Worm (Caenorhabditis elegans): Measurements from ENCODE around the gene C25E10.11.

C25E10.11 gene

ce11 chrV:9097213-9097612 lies 38.7 kb upstream of the C25E10.11 start:
- no peak for TF ChIP-seq xnd-1 (tag; optimal IDR thresholded peaks at IDR 0.05)
- TF ChIP-seq ccch-3 (GFP tag; optimal IDR thresholded peaks at IDR 0.05) = no peak
- TF ChIP-seq ZK185.1 (tag; optimal IDR thresholded peaks at IDR 0.05; ENCODE audit: poor library complexity, severe bottlenecking) = no peak
- peak; percentile 38; the same call in 1 of the 2 replicates for TF ChIP-seq Y53G8AR.9 (GFP tag; conservative IDR thresholded peaks at IDR 0.05)
- no peak for TF ChIP-seq dpff-1 (tag; optimal IDR thresholded peaks at IDR 0.05)
- peak; percentile 63 for TF ChIP-seq pha-4 (tag; optimal IDR thresholded peaks at IDR 0.05)
- TF ChIP-seq ets-4 (GFP tag; optimal IDR thresholded peaks at IDR 0.05) = no peak
- 0 out of 2 replicates have a peak, but pooled peaks have one; percentile 35 for TF ChIP-seq Y79H2A.3 (GFP tag; conservative IDR thresholded peaks at IDR 0.05)
- peak; percentile 14 for TF ChIP-seq tlf-1 (GFP tag; optimal IDR thresholded peaks at IDR 0.05)
- no peak for TF ChIP-seq hmg-20 (GFP tag; IDR thresholded peaks at IDR 0.05)
- TF ChIP-seq athp-1 (tag; optimal IDR thresholded peaks at IDR 0.05) = no peak
- TF ChIP-seq F49E8.2 (tag; optimal IDR thresholded peaks at IDR 0.05; ENCODE audit: insufficient read depth) = no peak
- no peak for TF ChIP-seq nhr-27 (tag; optimal IDR thresholded peaks at IDR 0.05)
- no peak for TF ChIP-seq chd-7 (tag; optimal IDR thresholded peaks at IDR 0.05)
- TF ChIP-seq nfyb-1 (GFP tag; IDR thresholded peaks at IDR 0.05) = peak; percentile 28; the same call in 1 of the 2 replicates
- no peak for TF ChIP-seq bed-1 (GFP tag; IDR thresholded peaks at IDR 0.05)
- TF ChIP-seq lag-1 (GFP tag; IDR thresholded peaks at IDR 0.05) = no peak
- TF ChIP-seq ztf-6 (GFP tag; IDR thresholded peaks at IDR 0.05) = no peak
- TF ChIP-seq ceh-79 (tag; optimal IDR thresholded peaks at IDR 0.05) = no peak
- no peak for TF ChIP-seq cebp-1 (GFP tag; IDR thresholded peaks at IDR 0.05)
- peak; percentile 57 for TF ChIP-seq cebp-1 (tag; optimal IDR thresholded peaks at IDR 0.05)
- TF ChIP-seq Y95B8A.8 (GFP tag; IDR thresholded peaks at IDR 0.05) = no peak
- no peak for TF ChIP-seq aptf-2 (GFP tag; conservative IDR thresholded peaks at IDR 0.05)
- TF ChIP-seq madf-3 (GFP tag; IDR thresholded peaks at IDR 0.05) = no peak
- TF ChIP-seq madf-6 (GFP tag; IDR thresholded peaks at IDR 0.05) = no peak
- peak; percentile 27; the same call in 1 of the 2 replicates for TF ChIP-seq B0336.3 (GFP tag; IDR thresholded peaks at IDR 0.05)
- TF ChIP-seq ztf-26 (tag; optimal IDR thresholded peaks at IDR 0.05) = no peak
- peak; percentile 12 for TF ChIP-seq tbp1 (GFP tag; optimal IDR thresholded peaks at IDR 0.05)
- TF ChIP-seq hsf-1 (GFP tag; IDR thresholded peaks at IDR 0.05) = peak; percentile 20; the same call in 1 of the 2 replicates
- 0 out of 2 replicates have a peak, but pooled peaks have one; percentile 11 for TF ChIP-seq C06A6.2 (GFP tag; conservative IDR thresholded peaks at IDR 0.05)
- no peak for TF ChIP-seq ceh-27 (GFP tag; optimal IDR thresholded peaks at IDR 0.05)
- TF ChIP-seq ekl-4 (GFP tag; IDR thresholded peaks at IDR 0.05) = 0 out of 2 replicates have a peak, but pooled peaks have one; percentile 27
- peak; percentile 38 for TF ChIP-seq ama-1 (optimal IDR thresholded peaks at IDR 0.05)
- TF ChIP-seq ama-1 (GFP tag; optimal IDR thresholded peaks at IDR 0.05) = no peak

- TF ChIP-seq attf-6 (GFP tag; IDR thresholded peaks at IDR 0.05) (no peak), egl-44 (GFP tag; IDR thresholded peaks at IDR 0.05) (no peak), ama-1 (optimal IDR thresholded peaks at IDR 0.05) (peak; percentile 61), ama-1 (GFP tag; optimal IDR thresholded peaks at IDR 0.05) (no peak), F23B12.7 (tag; optimal IDR thresholded peaks at IDR 0.05; ENCODE audit: insufficient read depth) (no peak), rec-8 (tag; optimal IDR thresholded peaks at IDR 0.05) (no peak), rcor-1 (GFP tag; IDR thresholded peaks at IDR 0.05) (no peak), Y53G8AR.9 (GFP tag; conservative IDR thresholded peaks at IDR 0.05) (0 out of 2 replicates have a peak, but pooled peaks have one; percentile 10), madf-3 (GFP tag; IDR thresholded peaks at IDR 0.05) (0 out of 2 replicates have a peak, but pooled peaks have one; percentile 38), nfyb-1 (GFP tag; IDR thresholded peaks at IDR 0.05) (peak; percentile 23; the same call in 1 of the 2 replicates), B0336.3 (GFP tag; IDR thresholded peaks at IDR 0.05) (peak; percentile 12; the same call in 1 of the 2 replicates), F57A8.1 (GFP tag; optimal IDR thresholded peaks at IDR 0.05) (no peak)
Observed at ce11 chrV:9096674-9097073, 38.1 kb upstream of the C25E10.11 start.
